Fruit fly (Drosophila melanogaster) whole organism, pupa: ENCODE data around the gene CG11523.

Source experiments
- CG10348 ChIP-seq: fragments of 200-800 bp; sonication (Bioruptor generic); IDR thresholded peaks from 2 replicates; pipeline ENCODE4 v1.3.6; 2022; ENCODE audit warnings: missing biosample characterization, missing genetic modification characterization
- CG12605 ChIP-seq: fragments of 200-800 bp; sonication (Bioruptor generic); IDR thresholded peaks from 2 replicates; pipeline ENCODE4 v1.3.6; 2022; ENCODE audit warnings: missing biosample characterization, missing genetic modification characterization
- CG13204 ChIP-seq: fragments of 200-800 bp; sonication (Bioruptor generic); optimal IDR thresholded peaks from 2 replicates; lab custom pipeline; 2018; ENCODE audit warnings: missing biosample characterization, mild to moderate bottlenecking, missing genetic modification characterization, moderate library complexity
- CG14655 ChIP-seq: fragments of 200-800 bp; sonication (Bioruptor generic); optimal IDR thresholded peaks from 3 replicates; lab custom pipeline; 2017; ENCODE audit warnings: mild to moderate bottlenecking, missing biosample characterization, missing genetic modification reagents, missing genetic modification characterization
- CG15710 ChIP-seq: fragments of 200-800 bp; sonication (Bioruptor generic); optimal IDR thresholded peaks from 2 replicates; lab custom pipeline; 2018; ENCODE audit warnings: missing biosample characterization, mild to moderate bottlenecking, missing genetic modification characterization, moderate library complexity
- CG17806 ChIP-seq: fragments of 200-800 bp; sonication (Bioruptor generic); optimal IDR thresholded peaks from 2 replicates; lab custom pipeline; 2018; ENCODE audit warnings: missing biosample characterization, mild to moderate bottlenecking, missing genetic modification characterization, moderate library complexity
- CG32121 ChIP-seq: fragments of 200-800 bp; sonication (Bioruptor generic); IDR thresholded peaks from 2 replicates; pipeline ENCODE4 v1.3.6; 2022; ENCODE audit warnings: missing biosample characterization, missing genetic modification characterization
- CG34367 ChIP-seq: fragments of 200-800 bp; sonication (Bioruptor generic); optimal IDR thresholded peaks from 2 replicates; lab custom pipeline; 2018; ENCODE audit warnings: missing biosample characterization, mild to moderate bottlenecking, missing genetic modification characterization
- CG4496 ChIP-seq: fragments of 200-800 bp; sonication (Bioruptor generic); IDR thresholded peaks from 3 replicates; pipeline ENCODE4 v1.3.6; 2022; ENCODE audit warnings: missing biosample characterization, missing genetic modification characterization
- CG8159 ChIP-seq: fragments of 200-800 bp; sonication (Bioruptor generic); optimal IDR thresholded peaks from 3 replicates; lab custom pipeline; 2018; ENCODE audit warnings: missing biosample characterization, mild to moderate bottlenecking, missing genetic modification characterization, moderate library complexity
- CG8301 ChIP-seq: fragments of 200-800 bp; sonication (Bioruptor generic); optimal IDR thresholded peaks from 2 replicates; lab custom pipeline; 2018; ENCODE audit warnings: missing biosample characterization, mild to moderate bottlenecking, missing genetic modification characterization
- CG9948 ChIP-seq: fragments of 200-800 bp; sonication (Bioruptor generic); optimal IDR thresholded peaks from 2 replicates; lab custom pipeline; 2018; ENCODE audit warnings: missing biosample characterization, mild to moderate bottlenecking, missing genetic modification characterization, moderate library complexity
- D1 ChIP-seq: fragments of 200-800 bp; sonication (Bioruptor generic); optimal IDR thresholded peaks from 2 replicates; lab custom pipeline; 2018; ENCODE audit warnings: missing biosample characterization, mild to moderate bottlenecking, missing genetic modification characterization, moderate library complexity
- EcR ChIP-seq: fragments of 200-800 bp; sonication (Bioruptor generic); optimal IDR thresholded peaks from 3 replicates; lab custom pipeline; 2019; ENCODE audit warnings: missing biosample characterization, missing genetic modification characterization, mild to moderate bottlenecking, moderate library complexity, missing genetic modification reagents
- Ets98B ChIP-seq: fragments of 200-800 bp; sonication (Bioruptor generic); IDR thresholded peaks from 2 replicates; pipeline ENCODE4 v1.3.6; 2022; ENCODE audit warnings: missing biosample characterization, missing genetic modification characterization
- Pif1A ChIP-seq: fragments of 200-800 bp; sonication (Bioruptor generic); optimal IDR thresholded peaks from 3 replicates; lab custom pipeline; 2016; ENCODE audit warnings: missing biosample characterization, missing genetic modification characterization
- Pif1B ChIP-seq: fragments of 200-800 bp; sonication (Bioruptor generic); optimal IDR thresholded peaks from 3 replicates; lab custom pipeline; 2016; ENCODE audit warnings: missing biosample characterization, missing genetic modification characterization
- Snoo ChIP-seq: fragments of 200-800 bp; sonication (Bioruptor generic); optimal IDR thresholded peaks from 3 replicates; lab custom pipeline; 2017; ENCODE audit warnings: missing biosample characterization, mild to moderate bottlenecking, missing genetic modification characterization, inconsistent platforms
- fd96Ca ChIP-seq: fragments of 200-800 bp; sonication (Bioruptor generic); IDR thresholded peaks from 3 replicates; pipeline ENCODE4 v1.3.6; 2022; ENCODE audit warnings: missing biosample characterization, missing genetic modification characterization
- gl ChIP-seq: fragments of 200-800 bp; sonication (Bioruptor generic); optimal IDR thresholded peaks from 2 replicates; lab custom pipeline; 2018; ENCODE audit warnings: missing biosample characterization, mild to moderate bottlenecking, missing genetic modification characterization
- rn ChIP-seq: fragments of 200-800 bp; sonication (Bioruptor generic); IDR thresholded peaks from 2 replicates; pipeline ENCODE4 v1.3.6; 2022; ENCODE audit warnings: missing biosample characterization, missing genetic modification characterization

The CG11523 gene

dm6 chr3L:22273529-22274301 lies 7.2 kb upstream of the CG11523 start, which contains the start of gene Srpk79D:
Gene Srpk79D, plus strand, starts transcription at chr3L:22273985.
- TF ChIP-seq CG34367 (tag; lab: Kevin White, UChicago) (no peak), Ets98B (GFP tag; lab: Robert Waterston, UW) (0 out of 2 replicates have a peak, but pooled peaks have one; percentile 7), CG4496 (GFP tag; lab: Robert Waterston, UW) (0 out of 3 replicates have a peak, but pooled peaks have one; percentile 10), CG12605 (GFP tag; lab: Robert Waterston, UW) (no peak)

- no peak for TF ChIP-seq rn (GFP tag; lab: Robert Waterston, UW)
- TF ChIP-seq fd96Ca (GFP tag; lab: Robert Waterston, UW) = 0 out of 3 replicates have a peak, but pooled peaks have one; percentile 11
- peak; percentile 34; the same call in 1 of the 2 replicates for TF ChIP-seq CG32121
- peak; percentile 36; the same call in 2 of the 3 replicates for TF ChIP-seq CG4496 (GFP tag; lab: Robert Waterston, UW)
- peak; percentile 65 for TF ChIP-seq EcR (GFP tag; lab: Kevin White, UChicago)
- TF ChIP-seq, all 21 proteins: peak for 4
These were observed 924 bp upstream of the CG11523 start, which contains the start of gene Csp for dm6 chr3L:22267248-22267957. Gene Csp, plus strand, starts transcription at chr3L:22267382.

DNA sequence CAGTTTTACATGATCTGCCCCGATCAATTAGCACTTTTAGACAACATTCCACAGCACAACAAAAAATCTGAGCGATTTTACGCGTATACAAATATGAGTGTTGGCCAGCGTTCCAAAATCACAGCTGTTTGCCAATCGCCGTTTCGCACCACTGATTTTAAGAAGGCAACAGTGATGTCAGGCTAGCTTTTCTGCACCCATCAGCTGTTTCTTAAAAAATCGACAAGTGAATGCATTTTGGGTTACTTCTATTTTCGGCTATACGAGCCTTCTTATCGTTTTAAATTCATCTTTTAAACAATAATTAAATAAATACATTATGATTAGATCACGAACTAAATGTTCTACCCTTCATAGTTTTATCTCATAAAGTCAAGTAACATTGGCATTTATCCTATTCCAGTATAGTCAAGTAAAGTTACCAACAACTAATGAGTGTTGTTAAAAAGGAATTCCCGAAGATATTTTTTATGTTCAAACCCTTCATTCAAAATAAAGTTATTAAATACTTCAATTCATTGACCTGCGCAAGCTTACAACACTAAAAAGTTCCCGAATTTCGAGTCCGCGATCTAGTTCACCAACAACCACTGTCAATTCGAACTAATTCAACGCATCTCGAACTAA lies 3.6 kb downstream of the CG11523 start, which contains the start of the genes Rich and Ddx1:
Gene Rich, minus strand, starts transcription at position 125 of the 627 bp plus-strand sequence.
Gene Ddx1, plus strand, starts transcription at position 573 of the 627 bp plus-strand sequence.
- TF ChIP-seq fd96Ca (GFP tag; lab: Robert Waterston, UW) (no peak), CG13204 (GFP tag; lab: Kevin White, UChicago) (no peak), CG17806 (tag; lab: Kevin White, UChicago) (no peak), EcR (GFP tag; lab: Kevin White, UChicago) (peak; percentile 51), CG9948 (tag; lab: Kevin White, UChicago) (peak; percentile 25), CG8159 (peak; percentile 37), Pif1B (GFP tag; lab: Kevin White, UChicago) (peak; percentile 4), Ets98B (GFP tag; lab: Robert Waterston, UW) (no peak; the same call in 1 of the 2 replicates), Pif1A (GFP tag; lab: Kevin White, UChicago) (no peak), Snoo (tag; lab: Kevin White, UChicago) (no peak), CG8301 (tag; lab: Kevin White, UChicago) (no peak), gl (tag; lab: Kevin White, UChicago) (no peak), CG14655 (GFP tag; lab: Kevin White, UChicago) (no peak), CG34367 (tag; lab: Kevin White, UChicago) (no peak), CG12605 (GFP tag; lab: Robert Waterston, UW) (no peak), rn (GFP tag; lab: Robert Waterston, UW) (no peak), CG4496 (GFP tag; lab: Robert Waterston, UW) (peak; percentile 49; the same call in 2 of the 3 replicates), D1 (no peak), CG10348 (GFP tag; lab: Robert Waterston, UW) (no peak), CG15710 (tag; lab: Kevin White, UChicago) (peak; percentile 26), CG32121 (no peak)
- TF ChIP-seq, all 21 proteins: peak for 6

dm6 chr3L:22242241-22242640 lies 24.2 kb downstream of the CG11523 start:
- no peak for TF ChIP-seq CG12605 (GFP tag; lab: Robert Waterston, UW)
- TF ChIP-seq CG4496 (GFP tag; lab: Robert Waterston, UW) = no peak
- no peak for TF ChIP-seq fd96Ca (GFP tag; lab: Robert Waterston, UW)
- no peak for TF ChIP-seq CG32121

dm6 chr3L:22237658-22238057 lies 28.8 kb downstream of the CG11523 start:
- TF ChIP-seq CG8159 = no peak
- TF ChIP-seq CG14655 (GFP tag; lab: Kevin White, UChicago) = no peak
- TF ChIP-seq fd96Ca (GFP tag; lab: Robert Waterston, UW) = no peak
- TF ChIP-seq gl (tag; lab: Kevin White, UChicago) = no peak
- no peak for TF ChIP-seq CG12605 (GFP tag; lab: Robert Waterston, UW)
- TF ChIP-seq CG10348 (GFP tag; lab: Robert Waterston, UW) = no peak
- no peak for TF ChIP-seq Snoo (tag; lab: Kevin White, UChicago)
- TF ChIP-seq Pif1A (GFP tag; lab: Kevin White, UChicago) = no peak
- TF ChIP-seq EcR (GFP tag; lab: Kevin White, UChicago) = no peak
- no peak for TF ChIP-seq CG4496 (GFP tag; lab: Robert Waterston, UW)
- no peak for TF ChIP-seq rn (GFP tag; lab: Robert Waterston, UW)
- TF ChIP-seq CG8301 (tag; lab: Kevin White, UChicago) = no peak
- no peak for TF ChIP-seq CG34367 (tag; lab: Kevin White, UChicago)
- TF ChIP-seq CG15710 (tag; lab: Kevin White, UChicago) = no peak
- TF ChIP-seq CG9948 (tag; lab: Kevin White, UChicago) = no peak
- no peak for TF ChIP-seq CG17806 (tag; lab: Kevin White, UChicago)
- no peak for TF ChIP-seq Pif1B (GFP tag; lab: Kevin White, UChicago)
- TF ChIP-seq, all 21 proteins: peak for 0
